Fruit fly (Drosophila melanogaster) whole organism, embryonic: ENCODE results near the gene Tpst.

Experiments
- Ada2b ChIP-seq: fragments of 200-800 bp; sonication (Bioruptor generic); IDR thresholded peaks from 2 replicates; pipeline ENCODE4 v1.3.6; 2022; ENCODE audit warnings: missing biosample characterization, missing genetic modification characterization
- Atf-2 ChIP-seq: fragments of 200-800 bp; sonication (Bioruptor generic); optimal IDR thresholded peaks from 2 replicates; lab custom pipeline; 2016; ENCODE audit warnings: missing biosample characterization, missing genetic modification characterization
- CG10462 ChIP-seq: fragments of 200-800 bp; sonication (Bioruptor generic); optimal IDR thresholded peaks from 2 replicates; lab custom pipeline; 2016; ENCODE audit warnings: missing biosample characterization, missing genetic modification characterization
- CG11398 ChIP-seq: fragments of 200-800 bp; sonication (Bioruptor generic); optimal IDR thresholded peaks from 2 replicates; lab custom pipeline; 2016; ENCODE audit warnings: missing biosample characterization, missing genetic modification characterization
- CG11723 ChIP-seq: fragments of 200-800 bp; sonication (Bioruptor generic); optimal IDR thresholded peaks from 2 replicates; lab custom pipeline; 2017; ENCODE audit warnings: missing biosample characterization, mild to moderate bottlenecking, missing genetic modification characterization
- CG12219 ChIP-seq: fragments of 200-800 bp; sonication (Bioruptor generic); optimal IDR thresholded peaks from 3 replicates; lab custom pipeline; 2018; ENCODE audit warnings: missing biosample characterization, mild to moderate bottlenecking, missing genetic modification characterization
- CG16815 ChIP-seq: fragments of 200-800 bp; sonication (Bioruptor generic); optimal IDR thresholded peaks from 3 replicates; lab custom pipeline; 2017; ENCODE audit warnings: missing biosample characterization, mild to moderate bottlenecking, missing genetic modification characterization
- CG16863 ChIP-seq: fragments of 200-800 bp; sonication (Bioruptor generic); optimal IDR thresholded peaks from 3 replicates; lab custom pipeline; 2016; ENCODE audit warnings: missing biosample characterization, missing genetic modification characterization
- CG17328 ChIP-seq: fragments of 200-800 bp; sonication (Bioruptor generic); IDR thresholded peaks from 2 replicates; pipeline ENCODE4 v1.3.6; 2022; ENCODE audit warnings: missing biosample characterization, missing genetic modification characterization
- CG18764 ChIP-seq: fragments of 200-800 bp; sonication (Bioruptor generic); optimal IDR thresholded peaks from 3 replicates; lab custom pipeline; 2016; ENCODE audit warnings: missing biosample characterization, missing genetic modification characterization
- CG2199 ChIP-seq: fragments of 200-800 bp; sonication (Bioruptor generic); IDR thresholded peaks from 3 replicates; pipeline ENCODE4 v1.3.6; 2022; ENCODE audit warnings: missing biosample characterization, missing genetic modification characterization
- CG32772 ChIP-seq: fragments of 200-800 bp; sonication (Bioruptor generic); IDR thresholded peaks from 2 replicates; pipeline ENCODE4 v1.3.6; 2022; ENCODE audit warnings: missing biosample characterization, missing genetic modification characterization
- CG3847 ChIP-seq: fragments of 200-800 bp; sonication (Bioruptor generic); IDR thresholded peaks from 2 replicates; pipeline ENCODE4 v1.3.6; 2022; ENCODE audit warnings: missing biosample characterization, missing genetic modification characterization
- CG4282 ChIP-seq: fragments of 200-800 bp; sonication (Bioruptor generic); optimal IDR thresholded peaks from 2 replicates; lab custom pipeline; 2016; ENCODE audit warnings: missing biosample characterization, missing genetic modification characterization
- CG4360 ChIP-seq: fragments of 200-800 bp; sonication (Bioruptor generic); IDR thresholded peaks from 2 replicates; pipeline ENCODE4 v1.3.6; 2022; ENCODE audit warnings: missing biosample characterization, missing genetic modification characterization
- CG4404 ChIP-seq: fragments of 200-800 bp; sonication (Bioruptor generic); IDR thresholded peaks from 2 replicates; pipeline ENCODE4 v1.3.6; 2022; ENCODE audit warnings: missing biosample characterization, missing genetic modification characterization
- CG4617 ChIP-seq: fragments of 200-800 bp; sonication (Bioruptor generic); optimal IDR thresholded peaks from 3 replicates; lab custom pipeline; 2016; ENCODE audit warnings: missing biosample characterization, missing genetic modification characterization, borderline replicate concordance
- CG7745 ChIP-seq: fragments of 200-800 bp; sonication (Bioruptor generic); optimal IDR thresholded peaks from 2 replicates; lab custom pipeline; 2018; ENCODE audit warnings: missing biosample characterization, mild to moderate bottlenecking, missing genetic modification characterization, moderate library complexity
- CG8089 ChIP-seq: fragments of 200-800 bp; sonication (Bioruptor generic); optimal IDR thresholded peaks from 3 replicates; lab custom pipeline; 2016; ENCODE audit warnings: missing biosample characterization, missing genetic modification characterization
- CG8924 ChIP-seq: fragments of 200-800 bp; optimal IDR thresholded peaks from 3 replicates; lab custom pipeline; 2019; ENCODE audit warnings: missing biosample characterization, mild to moderate bottlenecking, missing genetic modification characterization, moderate library complexity
- CG8944 ChIP-seq: fragments of 200-800 bp; sonication (Bioruptor generic); optimal IDR thresholded peaks from 3 replicates; lab custom pipeline; 2016; ENCODE audit warnings: missing biosample characterization, missing genetic modification characterization
- CTCF ChIP-seq: fragments of 200-800 bp; sonication (Bioruptor generic); optimal IDR thresholded peaks from 2 replicates; lab custom pipeline; 2017; ENCODE audit warnings: missing biosample characterization, mild to moderate bottlenecking, missing genetic modification characterization, moderate library complexity
- Dbx ChIP-seq: fragments of 200-800 bp; sonication (Bioruptor generic); IDR thresholded peaks from 3 replicates; pipeline ENCODE4 v1.3.6; 2022; ENCODE audit warnings: missing biosample characterization, missing genetic modification characterization
- Dfd ChIP-seq, 2 experiments: fragments of >200 bp; optimal IDR thresholded peaks; 2 replicates each; lab custom pipeline; 2017; ENCODE audit warnings: missing biosample characterization in 2 of 2, missing genetic modification characterization in 2 of 2
- Dll ChIP-seq: fragments of 200-800 bp; sonication (Bioruptor generic); IDR thresholded peaks from 4 replicates; pipeline ENCODE4 v1.3.6; 2022; ENCODE audit warnings: missing biosample characterization, missing genetic modification characterization; ENCODE audit not compliant: partially characterized antibody
- HLHmδ ChIP-seq: fragments of 200-800 bp; sonication (Bioruptor generic); optimal IDR thresholded peaks from 2 replicates; lab custom pipeline; 2018; ENCODE audit warnings: missing biosample characterization, mild to moderate bottlenecking, missing genetic modification characterization, moderate library complexity
- Hr78 ChIP-seq, 2 experiments: fragments of 200-800 bp in 1 of 2; fragments of >200 bp in 1 of 2; sonication (Bioruptor generic) in 1 of 2; optimal IDR thresholded peaks; 2 replicates each; lab custom pipeline; 2017 to 2019; ENCODE audit warnings: missing biosample characterization in 2 of 2, missing genetic modification characterization in 2 of 2, mild to moderate bottlenecking in 1 of 2, moderate library complexity in 1 of 2
- MBD-R2 ChIP-seq: fragments of 200-800 bp; sonication (Bioruptor generic); IDR thresholded peaks from 2 replicates; pipeline ENCODE4 v1.3.6; 2022; ENCODE audit warnings: missing biosample characterization, missing genetic modification characterization
- Mrtf ChIP-seq: fragments of 200-800 bp; sonication (Bioruptor generic); IDR thresholded peaks from 3 replicates; pipeline ENCODE4 v1.3.6; 2022; ENCODE audit warnings: missing biosample characterization, missing genetic modification characterization
- Nf-YC ChIP-seq: fragments of 200-800 bp; optimal IDR thresholded peaks from 3 replicates; lab custom pipeline; 2019; ENCODE audit warnings: missing biosample characterization, mild to moderate bottlenecking, missing genetic modification characterization, moderate library complexity
- PHDP ChIP-seq: fragments of 200-800 bp; sonication (Bioruptor generic); optimal IDR thresholded peaks from 3 replicates; lab custom pipeline; 2018; ENCODE audit warnings: missing biosample characterization, mild to moderate bottlenecking, missing genetic modification characterization, moderate library complexity
- Sin3A ChIP-seq: fragments of >200 bp; optimal IDR thresholded peaks from 2 replicates; lab custom pipeline; 2018
- Six4 ChIP-seq: fragments of 200-800 bp; sonication (Bioruptor generic); optimal IDR thresholded peaks from 2 replicates; lab custom pipeline; 2016; ENCODE audit warnings: missing biosample characterization, missing genetic modification characterization
- Taf1 ChIP-seq: fragments of 200-800 bp; sonication (Bioruptor generic); IDR thresholded peaks from 2 replicates; pipeline ENCODE4 v1.3.6; 2022; ENCODE audit warnings: missing biosample characterization, missing genetic modification characterization
- ab ChIP-seq: fragments of 200-800 bp; sonication (Bioruptor generic); optimal IDR thresholded peaks from 2 replicates; lab custom pipeline; 2016; ENCODE audit warnings: missing biosample characterization, missing genetic modification characterization
- crc ChIP-seq: fragments of 200-800 bp; sonication (Bioruptor generic); optimal IDR thresholded peaks from 2 replicates; lab custom pipeline; 2016; ENCODE audit warnings: missing biosample characterization, missing genetic modification characterization
- dati ChIP-seq: fragments of 200-800 bp; sonication (Bioruptor generic); IDR thresholded peaks from 2 replicates; pipeline ENCODE4 v1.3.6; 2022; ENCODE audit warnings: missing biosample characterization, missing genetic modification characterization
- dysf ChIP-seq: fragments of 200-800 bp; sonication (Bioruptor generic); IDR thresholded peaks from 3 replicates; pipeline ENCODE4 v1.3.6; 2022; ENCODE audit warnings: missing biosample characterization, missing genetic modification characterization
- emc ChIP-seq: fragments of 200-800 bp; sonication (Bioruptor generic); optimal IDR thresholded peaks from 2 replicates; lab custom pipeline; 2016; ENCODE audit warnings: missing biosample characterization, missing genetic modification characterization
- en ChIP-seq: fragments of 200-800 bp; sonication (Bioruptor generic); optimal IDR thresholded peaks from 2 replicates; lab custom pipeline; 2016; ENCODE audit warnings: missing biosample characterization, missing genetic modification characterization
- grau ChIP-seq: fragments of 200-800 bp; optimal IDR thresholded peaks from 3 replicates; lab custom pipeline; 2019; ENCODE audit warnings: missing biosample characterization, mild to moderate bottlenecking, missing genetic modification characterization, moderate library complexity
- gro ChIP-seq: fragments of 200-800 bp; sonication (Bioruptor generic); optimal IDR thresholded peaks from 2 replicates; lab custom pipeline; 2016; ENCODE audit warnings: missing biosample characterization, missing genetic modification characterization
- gt ChIP-seq: fragments of 200-800 bp; sonication (Bioruptor generic); IDR thresholded peaks from 2 replicates; pipeline ENCODE4 v1.3.6; 2022; ENCODE audit warnings: missing biosample characterization, missing genetic modification characterization
- hth ChIP-seq: fragments of >200 bp; optimal IDR thresholded peaks from 2 replicates; lab custom pipeline; 2017; ENCODE audit warnings: inconsistent platforms
- luna ChIP-seq: fragments of 200-800 bp; sonication (Bioruptor generic); optimal IDR thresholded peaks from 2 replicates; lab custom pipeline; 2016; ENCODE audit warnings: missing biosample characterization, missing genetic modification characterization
- mld ChIP-seq: fragments of 200-800 bp; sonication (Bioruptor generic); IDR thresholded peaks from 3 replicates; pipeline ENCODE4 v1.3.6; 2022; ENCODE audit warnings: missing biosample characterization, missing genetic modification characterization; ENCODE audit not compliant: partially characterized antibody
- nau ChIP-seq: fragments of 200-800 bp; sonication (Bioruptor generic); optimal IDR thresholded peaks from 3 replicates; lab custom pipeline; 2017; ENCODE audit warnings: missing biosample characterization, mild to moderate bottlenecking, missing genetic modification characterization, missing genetic modification reagents
- org-1 ChIP-seq: fragments of 200-800 bp; sonication (Bioruptor generic); optimal IDR thresholded peaks from 2 replicates; lab custom pipeline; 2017; ENCODE audit warnings: missing biosample characterization, missing genetic modification characterization
- sc ChIP-seq, 3 experiments: fragments of >200 bp in 2 of 3; fragments of 200-800 bp in 1 of 3; sonication (Bioruptor generic) in 1 of 3; optimal IDR thresholded peaks; 2 replicates in 2 of 3; 3 replicates in 1 of 3; lab custom pipeline; 2017; ENCODE audit warnings: mild to moderate bottlenecking in 1 of 3, missing biosample characterization in 1 of 3, missing genetic modification characterization in 1 of 3, missing genetic modification reagents in 1 of 3
- so ChIP-seq: fragments of 200-800 bp; sonication (Bioruptor generic); IDR thresholded peaks from 3 replicates; pipeline ENCODE4 v1.3.6; 2022; ENCODE audit warnings: missing biosample characterization, missing genetic modification characterization
- tna ChIP-seq: fragments of 200-800 bp; sonication (Bioruptor generic); IDR thresholded peaks from 2 replicates; pipeline ENCODE4 v1.3.6; 2022; ENCODE audit warnings: missing biosample characterization, missing genetic modification characterization; ENCODE audit not compliant: partially characterized antibody
- toy ChIP-seq: fragments of 200-800 bp; sonication (Bioruptor generic); IDR thresholded peaks from 2 replicates; pipeline ENCODE4 v1.3.6; 2022; ENCODE audit warnings: missing biosample characterization, missing genetic modification characterization

The Tpst gene

DNA sequence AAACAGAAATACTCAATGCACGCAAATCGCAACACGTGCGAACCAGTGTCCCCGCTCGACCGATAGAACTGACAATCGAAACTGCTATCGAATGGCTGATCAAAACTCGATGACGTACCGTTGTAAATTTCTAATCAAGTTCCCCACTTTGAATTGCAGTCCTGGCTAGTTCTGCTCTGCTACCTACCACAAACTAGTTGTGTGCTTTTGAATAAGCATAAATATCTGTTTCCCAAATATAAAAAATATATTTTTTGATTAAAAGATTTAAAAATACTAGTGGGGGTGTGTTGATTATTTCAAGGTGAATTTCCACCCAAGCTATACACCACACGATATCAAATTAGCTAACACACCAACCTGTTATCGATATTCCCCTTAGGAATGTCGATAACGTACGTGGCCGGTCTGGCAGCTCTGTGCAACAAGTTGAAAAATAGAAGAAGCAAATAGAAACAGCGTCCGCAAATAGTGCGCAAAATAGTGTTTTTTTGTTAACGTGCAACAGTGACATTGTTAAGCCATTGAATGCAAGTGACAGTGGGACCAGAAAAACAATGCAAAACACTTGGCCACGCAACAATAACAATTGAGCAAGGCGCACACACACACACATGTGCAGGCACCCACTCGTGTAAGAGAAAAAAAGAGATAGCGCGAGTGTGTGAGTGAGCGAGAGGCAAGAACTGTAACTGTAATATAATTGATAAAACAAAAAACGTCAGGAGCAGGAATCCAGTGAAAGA lies 60.9 kb downstream of the Tpst start, which contains the start of the genes CG2691 and NFAT (continued):
- no peak for TF ChIP-seq CG11723 (GFP tag; lab: Kevin White, UChicago)
- TF ChIP-seq Six4, result no peak
- no peak for TF ChIP-seq gro (GFP tag; lab: Kevin White, UChicago)
- TF ChIP-seq so (GFP tag; lab: Robert Waterston, UW), result no peak
- no peak for TF ChIP-seq luna (GFP tag; lab: Kevin White, UChicago)
- TF ChIP-seq Nf-YC, result peak; percentile 33
- TF ChIP-seq dysf (GFP tag; lab: Robert Waterston, UW), result no peak
- TF ChIP-seq HLHmδ, result no peak
- TF ChIP-seq en (GFP tag; lab: Kevin White, UChicago), result no peak
- TF ChIP-seq Atf-2 (GFP tag; lab: Kevin White, UChicago), result no peak
- TF ChIP-seq CG16815, result no peak
- TF ChIP-seq Ada2b (GFP tag; lab: Robert Waterston, UW), result no peak
- TF ChIP-seq nau (GFP tag; lab: Kevin White, UChicago), result no peak
- no peak for TF ChIP-seq grau (tag; lab: Kevin White, UChicago)
- no peak for TF ChIP-seq gt (GFP tag; lab: Robert Waterston, UW)
- no peak for TF ChIP-seq Hr78 (GFP tag; optimal IDR thresholded peaks at IDR 0.05; lab: Kevin White, UChicago)
- no peak for TF ChIP-seq CG32772 (GFP tag; lab: Robert Waterston, UW)
- peak; percentile 49 for TF ChIP-seq CTCF
- peak; percentile 66; the same call in 3 of the 4 replicates for TF ChIP-seq Dll
- TF ChIP-seq toy (GFP tag; lab: Robert Waterston, UW), result no peak
- TF ChIP-seq CG17328 (GFP tag; lab: Robert Waterston, UW), result no peak
- no peak for TF ChIP-seq CG8089
- peak; percentile 67 for TF ChIP-seq Sin3A (lab: Kevin White, UChicago)
- TF ChIP-seq CG16863, result no peak
- TF ChIP-seq CG2199, result no peak; the same call in 2 of the 3 replicates
- TF ChIP-seq CG7745, result no peak
- no peak for TF ChIP-seq CG10462 (GFP tag; lab: Kevin White, UChicago)
- TF ChIP-seq Mrtf, result no peak
- no peak for TF ChIP-seq CG11398 (GFP tag; lab: Kevin White, UChicago)
- no peak for TF ChIP-seq CG4360 (GFP tag; lab: Robert Waterston, UW)
- no peak for TF ChIP-seq emc
- no peak for TF ChIP-seq org-1 (GFP tag; lab: Kevin White, UChicago)
- TF ChIP-seq CG4617 (GFP tag; lab: Kevin White, UChicago), result peak; percentile 94
- TF ChIP-seq CG4404 (GFP tag; lab: Robert Waterston, UW), result no peak
- no peak for TF ChIP-seq hth (lab: Kevin White, UChicago)
- TF ChIP-seq Dbx, result no peak
- TF ChIP-seq CG8944 (GFP tag; lab: Kevin White, UChicago), result no peak
- TF ChIP-seq CG8924, result peak; percentile 87
- TF ChIP-seq MBD-R2 (GFP tag; lab: Robert Waterston, UW), result no peak; the same call in 1 of the 2 replicates
- peak; percentile 48 for TF ChIP-seq tna (GFP tag; lab: Robert Waterston, UW)
- no peak for TF ChIP-seq Taf1 (GFP tag; lab: Robert Waterston, UW)
- TF ChIP-seq Dfd (GFP tag; optimal IDR thresholded peaks at IDR 0.05; lab: Kevin White, UChicago), result no peak
- TF ChIP-seq sc (optimal IDR thresholded peaks at IDR 0.05; lab: Kevin White, UChicago), result no peak
- TF ChIP-seq sc (GFP tag; optimal IDR thresholded peaks at IDR 0.05; lab: Kevin White, UChicago), result no peak
- TF ChIP-seq CG12219 (GFP tag; lab: Kevin White, UChicago), result no peak
- TF ChIP-seq PHDP (tag; lab: Kevin White, UChicago), result no peak
- no peak for TF ChIP-seq crc (GFP tag; lab: Kevin White, UChicago)
- TF ChIP-seq ab (GFP tag; lab: Kevin White, UChicago), result no peak
- no peak for TF ChIP-seq CG4282
- no peak for TF ChIP-seq CG18764 (GFP tag; lab: Kevin White, UChicago)
- TF ChIP-seq mld (GFP tag; lab: Robert Waterston, UW), result no peak
- no peak for TF ChIP-seq dati (GFP tag; lab: Robert Waterston, UW)
- TF ChIP-seq CG3847, result no peak; the same call in 1 of the 2 replicates
